Fruit fly (Drosophila melanogaster) whole organism, wandering third instar larva: Measurements from ENCODE around the gene Mettl14.

Experiments
- CrebA ChIP-seq: fragments of 200-800 bp; sonication (Bioruptor generic); optimal IDR thresholded peaks from 2 replicates; lab custom pipeline; 2016; ENCODE audit warnings: missing biosample characterization, mild to moderate bottlenecking, missing genetic modification characterization, borderline replicate concordance
- Dfd ChIP-seq: fragments of >200 bp; optimal IDR thresholded peaks from 2 replicates; lab custom pipeline; 2017; ENCODE audit warnings: missing biosample characterization, missing genetic modification characterization
- Dif ChIP-seq: fragments of 200-275, 200-300 bp; sonication (Bioruptor generic); optimal IDR thresholded peaks from 2 replicates; lab custom pipeline; 2018; ENCODE audit warnings: missing biosample characterization, missing genetic modification characterization; ENCODE audit not compliant: partially characterized antibody
- HLH106 ChIP-seq: fragments of 200-800 bp; optimal IDR thresholded peaks from 3 replicates; lab custom pipeline; 2019; ENCODE audit warnings: missing biosample characterization, mild to moderate bottlenecking, missing genetic modification characterization, moderate library complexity
- Myc ChIP-seq: fragments of >200 bp; optimal IDR thresholded peaks from 2 replicates; lab custom pipeline; 2017
- OdsH ChIP-seq: fragments of 200-800 bp; sonication (Bioruptor generic); optimal IDR thresholded peaks from 2 replicates; lab custom pipeline; 2016; ENCODE audit warnings: missing biosample characterization, mild to moderate bottlenecking, missing genetic modification characterization
- Sp1 ChIP-seq: fragments of 200-800 bp; sonication (Bioruptor generic); optimal IDR thresholded peaks from 3 replicates; lab custom pipeline; 2019; ENCODE audit warnings: missing biosample characterization, mild to moderate bottlenecking, missing genetic modification characterization, moderate library complexity
- brk ChIP-seq: fragments of 200-800 bp; sonication (Bioruptor generic); optimal IDR thresholded peaks from 2 replicates; lab custom pipeline; 2016; ENCODE audit warnings: missing biosample characterization, mild to moderate bottlenecking, missing genetic modification characterization
- dl ChIP-seq, 2 experiments: fragments of 175-275, 200-275 bp in 1 of 2; fragments of 200-275 bp in 1 of 2; sonication (Bioruptor generic); optimal IDR thresholded peaks; lab custom pipeline; 2018; ENCODE audit warnings: mild to moderate bottlenecking in 2 of 2, missing biosample characterization in 2 of 2, missing genetic modification characterization in 2 of 2, moderate library complexity in 2 of 2; ENCODE audit not compliant: partially characterized antibody in 2 of 2, insufficient read depth in 1 of 2
- fru ChIP-seq: fragments of 200-800 bp; sonication (Bioruptor generic); optimal IDR thresholded peaks from 3 replicates; lab custom pipeline; 2016; ENCODE audit warnings: missing biosample characterization, mild to moderate bottlenecking, missing genetic modification characterization
- psq ChIP-seq: fragments of 200-800 bp; sonication (Bioruptor generic); optimal IDR thresholded peaks from 3 replicates; lab custom pipeline; 2017; ENCODE audit warnings: missing biosample characterization, mild to moderate bottlenecking, missing genetic modification characterization, moderate library complexity
- usp ChIP-seq: fragments of >200 bp; optimal IDR thresholded peaks from 2 replicates; lab custom pipeline; 2017; ENCODE audit warnings: missing biosample characterization, missing genetic modification characterization

- TF ChIP-seq brk (GFP tag; lab: Kevin White, UChicago) (no peak), OdsH (GFP tag; lab: Kevin White, UChicago) (no peak), fru (GFP tag; lab: Kevin White, UChicago) (no peak), CrebA (no peak), HLH106 (no peak), psq (GFP tag; lab: Kevin White, UChicago) (no peak), Dfd (GFP tag; lab: Kevin White, UChicago) (no peak), usp (GFP tag; lab: Kevin White, UChicago) (no peak), Myc (lab: Kevin White, UChicago) (no peak), Dif (GFP tag; lab: Kevin White, UChicago) (no peak), dl (GFP tag; optimal IDR thresholded peaks at IDR 0.05; lab: Kevin White, UChicago; ENCODE audit: insufficient read depth in 1 of 2, partially characterized antibody in 2 of 2) (no peak), Sp1 (GFP tag; lab: Kevin White, UChicago) (no peak)
Observed at dm6 chr2L:8338039-8338438, 29.8 kb downstream of the Mettl14 start, which contains the start of gene witty.
